Worm (Caenorhabditis elegans) whole organism, young adult: ENCODE data around the gene chs-2.

Source experiments
- D2030.7 ChIP-seq: fragments of 200-800 bp; sonication (Bioruptor generic); IDR thresholded peaks from 2 replicates; pipeline ENCODE4 v1.3.6; 2022; ENCODE audit warnings: missing genetic modification reagents, missing genetic modification characterization, missing compliant biosample characterization
- F10E7.11 ChIP-seq: sonication (generic microtip); optimal IDR thresholded peaks from 2 replicates; lab custom pipeline; 2017; ENCODE audit warnings: mild to moderate bottlenecking, missing genetic modification characterization, moderate library complexity, missing compliant biosample characterization
- F33H1.4 ChIP-seq: fragments of 200-800 bp; sonication (Bioruptor generic); IDR thresholded peaks from 2 replicates; pipeline ENCODE4 v1.3.6; 2022; ENCODE audit warnings: missing genetic modification reagents, missing genetic modification characterization, missing compliant biosample characterization
- F55B11.4 ChIP-seq: sonication (generic microtip); optimal IDR thresholded peaks from 2 replicates; lab custom pipeline; 2016; ENCODE audit warnings: missing compliant biosample characterization, missing genetic modification characterization, borderline replicate concordance; ENCODE audit not compliant: insufficient read depth
- K12H6.12 ChIP-seq: fragments of 200-800 bp; sonication (Bioruptor generic); optimal IDR thresholded peaks from 2 replicates; lab custom pipeline; 2018; ENCODE audit warnings: mild to moderate bottlenecking, missing genetic modification characterization, missing compliant biosample characterization
- T26A5.8 ChIP-seq: sonication (generic microtip); optimal IDR thresholded peaks from 2 replicates; lab custom pipeline; 2016; ENCODE audit warnings: missing genetic modification characterization, missing compliant biosample characterization
- Y53G8AR.9 ChIP-seq: fragments of 200-800 bp; sonication (Bioruptor generic); conservative IDR thresholded peaks from 2 replicates; pipeline ENCODE4 v1.3.6; 2022; ENCODE audit warnings: missing genetic modification reagents, missing genetic modification characterization, missing compliant biosample characterization
- Y56A3A.18 ChIP-seq: fragments of 200-800 bp; sonication (Bioruptor generic); IDR thresholded peaks from 2 replicates; pipeline ENCODE4 v1.3.6; 2022; ENCODE audit warnings: missing genetic modification reagents, missing genetic modification characterization, missing compliant biosample characterization
- Y67H2A.10 ChIP-seq: fragments of 200-800 bp; sonication (Bioruptor generic); conservative IDR thresholded peaks from 2 replicates; pipeline ENCODE4 v1.3.6; 2022; ENCODE audit warnings: missing genetic modification reagents, missing genetic modification characterization, missing compliant biosample characterization
- Y79H2A.3 ChIP-seq: fragments of 200-800 bp; sonication (Bioruptor generic); conservative IDR thresholded peaks from 2 replicates; pipeline ENCODE4 v1.3.6; 2022; ENCODE audit warnings: missing genetic modification reagents, missing genetic modification characterization, missing compliant biosample characterization
- ama-1 ChIP-seq, 3 experiments: fragments of 150-350 bp in 1 of 3; sonication (generic microtip) in 2 of 3; optimal IDR thresholded peaks; 2 replicates each; lab custom pipeline; 2014 to 2018; ENCODE audit warnings: missing biosample characterization in 2 of 3, missing genetic modification characterization in 2 of 3, missing genetic modification reagents in 2 of 3
- aptf-3 ChIP-seq: fragments of 200-800 bp; sonication (Bioruptor generic); IDR thresholded peaks from 2 replicates; pipeline ENCODE4 v1.3.6; 2022; ENCODE audit warnings: missing genetic modification characterization, missing compliant biosample characterization
- attf-3 ChIP-seq: fragments of 200-800 bp; sonication (Bioruptor generic); conservative IDR thresholded peaks from 2 replicates; pipeline ENCODE4 v1.3.6; 2022; ENCODE audit warnings: missing genetic modification reagents, missing genetic modification characterization, missing compliant biosample characterization
- chd-7 ChIP-seq: sonication (generic microtip); optimal IDR thresholded peaks from 2 replicates; lab custom pipeline; 2016; ENCODE audit warnings: mild to moderate bottlenecking, missing genetic modification characterization, moderate library complexity, missing compliant biosample characterization
- die-1 ChIP-seq: sonication (generic microtip); optimal IDR thresholded peaks from 2 replicates; lab custom pipeline; 2016; ENCODE audit warnings: missing genotype, mild to moderate bottlenecking, missing genetic modification characterization, missing compliant biosample characterization
- dox-1 ChIP-seq: fragments of 200-800 bp; sonication (Bioruptor generic); IDR thresholded peaks from 2 replicates; pipeline ENCODE4 v1.3.6; 2022; ENCODE audit warnings: missing genetic modification reagents, missing genetic modification characterization, missing compliant biosample characterization
- egrh-3 ChIP-seq: fragments of 200-800 bp; sonication (Bioruptor generic); IDR thresholded peaks from 2 replicates; pipeline ENCODE4 v1.3.6; 2022; ENCODE audit warnings: missing genetic modification reagents, missing genetic modification characterization, missing compliant biosample characterization
- hmg-1.2 ChIP-seq: fragments of 200-800 bp; sonication (Bioruptor generic); IDR thresholded peaks from 2 replicates; pipeline ENCODE4 v1.3.6; 2022; ENCODE audit warnings: missing genetic modification reagents, missing genetic modification characterization, missing compliant biosample characterization
- lag-1 ChIP-seq: fragments of 200-800 bp; sonication (Bioruptor generic); IDR thresholded peaks from 2 replicates; pipeline ENCODE4 v1.3.6; 2022; ENCODE audit warnings: missing genetic modification reagents, missing genetic modification characterization, missing compliant biosample characterization
- lin-26 ChIP-seq: fragments of 200-800 bp; sonication (Bioruptor generic); IDR thresholded peaks from 2 replicates; pipeline ENCODE4 v1.3.6; 2022; ENCODE audit warnings: missing genetic modification reagents, missing genetic modification characterization, missing compliant biosample characterization
- lin-35 ChIP-seq, 3 experiments: fragments of 150-350 bp in 2 of 3; sonication (generic microtip) in 1 of 3; optimal IDR thresholded peaks; 2 replicates each; lab custom pipeline; 2014 to 2018; ENCODE audit warnings: missing biosample characterization in 3 of 3, missing genetic modification characterization in 3 of 3, missing genetic modification reagents in 3 of 3
- lir-1 ChIP-seq: fragments of 200-800 bp; sonication (Bioruptor generic); conservative IDR thresholded peaks from 2 replicates; pipeline ENCODE4 v1.3.6; 2022; ENCODE audit warnings: missing genetic modification reagents, missing genetic modification characterization, missing compliant biosample characterization
- nfya-2 ChIP-seq: fragments of 200-800 bp; sonication (Bioruptor generic); IDR thresholded peaks from 2 replicates; pipeline ENCODE4 v1.3.6; 2022; ENCODE audit warnings: missing genetic modification reagents, missing genetic modification characterization, missing compliant biosample characterization
- nhr-120 ChIP-seq: fragments of 200-800 bp; sonication (Bioruptor generic); IDR thresholded peaks from 2 replicates; pipeline ENCODE4 v1.3.6; 2022; ENCODE audit warnings: missing genetic modification characterization, missing compliant biosample characterization
- nhr-27 ChIP-seq: fragments of 200-800 bp; sonication (Bioruptor generic); optimal IDR thresholded peaks from 2 replicates; lab custom pipeline; 2018; ENCODE audit warnings: mild to moderate bottlenecking, missing genetic modification characterization, moderate library complexity, missing compliant biosample characterization
- nhr-90 ChIP-seq: sonication (generic microtip); optimal IDR thresholded peaks from 2 replicates; lab custom pipeline; 2016; ENCODE audit warnings: missing genotype, mild to moderate bottlenecking, missing genetic modification characterization, missing compliant biosample characterization
- rcor-1 ChIP-seq: fragments of 200-800 bp; sonication (Bioruptor generic); IDR thresholded peaks from 2 replicates; pipeline ENCODE4 v1.3.6; 2022; ENCODE audit warnings: missing genetic modification reagents, missing genetic modification characterization, missing compliant biosample characterization
- rec-8 ChIP-seq, 2 experiments: sonication (generic microtip); optimal IDR thresholded peaks; 2 replicates each; lab custom pipeline; 2016; ENCODE audit warnings: mild to moderate bottlenecking in 2 of 2, missing genetic modification characterization in 2 of 2, missing genetic modification reagents in 2 of 2, missing genotype in 2 of 2, missing biosample characterization in 1 of 2, missing compliant biosample characterization in 1 of 2, moderate library complexity in 1 of 2
- repo-1 ChIP-seq: sonication (generic microtip); optimal IDR thresholded peaks from 2 replicates; lab custom pipeline; 2017; ENCODE audit warnings: mild to moderate bottlenecking, missing genetic modification characterization, missing compliant biosample characterization
- rpc-1 ChIP-seq, 2 experiments: fragments of 150-350 bp in 1 of 2; sonication (generic microtip) in 1 of 2; optimal IDR thresholded peaks; 2 replicates each; lab custom pipeline; 2014 to 2018; ENCODE audit warnings: missing biosample characterization in 1 of 2, missing genetic modification characterization in 1 of 2, missing genetic modification reagents in 1 of 2, missing genotype in 1 of 2
- snpc-3.4 ChIP-seq: sonication (generic microtip); optimal IDR thresholded peaks from 2 replicates; lab custom pipeline; 2017; ENCODE audit warnings: missing genetic modification characterization, mild to moderate bottlenecking, missing compliant biosample characterization, antibody characterized with exemption, moderate library complexity, missing genotype, missing genetic modification reagents
- unc-130 ChIP-seq: sonication (generic microtip); optimal IDR thresholded peaks from 2 replicates; lab custom pipeline; 2016; ENCODE audit warnings: missing genetic modification reagents, missing genetic modification characterization, missing compliant biosample characterization
- zim-3 ChIP-seq: sonication (generic microtip); optimal IDR thresholded peaks from 2 replicates; lab custom pipeline; 2017; ENCODE audit warnings: mild to moderate bottlenecking, missing genetic modification characterization, moderate library complexity, missing compliant biosample characterization
- ztf-18 ChIP-seq: sonication (generic microtip); optimal IDR thresholded peaks from 2 replicates; lab custom pipeline; 2016; ENCODE audit warnings: missing genotype, mild to moderate bottlenecking, missing genetic modification characterization, missing compliant biosample characterization
- ztf-28 ChIP-seq: fragments of 200-800 bp; sonication (Bioruptor generic); IDR thresholded peaks from 2 replicates; pipeline ENCODE4 v1.3.6; 2022; ENCODE audit warnings: missing genetic modification reagents, missing genetic modification characterization, missing compliant biosample characterization
- ztf-3 ChIP-seq: fragments of 200-800 bp; sonication (Bioruptor generic); optimal IDR thresholded peaks from 2 replicates; lab custom pipeline; 2018; ENCODE audit warnings: mild to moderate bottlenecking, missing genetic modification characterization, missing compliant biosample characterization

The chs-2 gene

DNA sequence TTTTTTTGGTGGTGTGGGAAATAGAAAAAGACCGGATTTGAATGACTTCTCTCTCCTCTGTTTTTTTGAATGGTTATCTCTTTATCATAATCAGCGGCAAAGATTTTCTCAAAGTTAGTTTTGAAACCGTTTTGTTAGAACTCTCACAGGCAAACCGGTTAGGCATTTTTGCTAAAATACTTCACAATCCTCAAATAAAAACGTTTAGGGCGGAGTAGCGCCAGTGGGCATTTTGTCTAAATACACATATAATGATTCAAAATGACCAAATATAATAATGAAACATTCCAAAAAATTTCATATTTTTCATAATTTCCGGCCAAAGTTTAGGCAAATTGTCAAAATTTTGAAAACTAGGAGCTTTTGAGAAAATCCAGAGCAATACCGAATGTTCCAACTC lies 20.9 kb upstream of the chs-2 start, which contains the start of gene T01D1.3:
TSS of gene T01D1.3 (minus strand) at position 101 of the 400 bp plus-strand sequence.
- no peak for TF ChIP-seq rpc-1 (optimal IDR thresholded peaks at IDR 0.05; lab: Kevin White, UChicago)
- no peak for TF ChIP-seq rpc-1 (tag; optimal IDR thresholded peaks at IDR 0.05; lab: Kevin White, UChicago)
- no peak for TF ChIP-seq dox-1 (GFP tag; lab: Robert Waterston, UW)
- TF ChIP-seq lag-1: no peak
- TF ChIP-seq ztf-18 (tag; lab: Kevin White, UChicago): no peak
- no peak for TF ChIP-seq egrh-3 (GFP tag; lab: Robert Waterston, UW)
- TF ChIP-seq nhr-120 (GFP tag; lab: Robert Waterston, UW): no peak
- no peak for TF ChIP-seq zim-3 (tag; lab: Kevin White, UChicago)
- TF ChIP-seq attf-3 (GFP tag; lab: Robert Waterston, UW): no peak
- no peak for TF ChIP-seq F55B11.4 (tag; lab: Kevin White, UChicago)
- no peak for TF ChIP-seq unc-130 (GFP tag; lab: Kevin White, UChicago)
- TF ChIP-seq aptf-3 (GFP tag; lab: Robert Waterston, UW): no peak
- no peak for TF ChIP-seq nhr-27 (tag; lab: Kevin White, UChicago)
- no peak for TF ChIP-seq T26A5.8 (tag; lab: Kevin White, UChicago)

DNA sequence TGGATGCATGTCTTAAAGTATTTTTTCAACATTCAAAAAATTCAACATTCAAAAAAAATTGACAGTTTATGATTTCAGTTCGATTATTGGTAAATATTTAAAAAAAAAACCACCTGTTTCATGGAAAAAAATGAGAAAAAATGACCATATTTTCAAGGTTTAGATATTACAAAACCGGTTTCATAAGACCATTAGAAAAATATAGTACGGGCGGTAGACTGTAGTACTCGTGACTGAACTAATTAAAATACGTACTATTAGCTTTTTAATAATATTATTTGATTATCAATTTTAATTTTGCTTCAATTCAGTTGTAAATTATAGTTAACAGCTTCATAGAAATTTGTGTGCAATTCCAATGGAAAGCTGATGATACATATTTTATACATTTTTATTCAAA lies 20.2 kb upstream of the chs-2 start:
- TF ChIP-seq ztf-3 (GFP tag; lab: Kevin White, UChicago) (no peak), chd-7 (no peak), rpc-1 (optimal IDR thresholded peaks at IDR 0.05; lab: Kevin White, UChicago) (no peak), rpc-1 (tag; optimal IDR thresholded peaks at IDR 0.05; lab: Kevin White, UChicago) (no peak), nfya-2 (GFP tag; lab: Robert Waterston, UW) (no peak)

DNA sequence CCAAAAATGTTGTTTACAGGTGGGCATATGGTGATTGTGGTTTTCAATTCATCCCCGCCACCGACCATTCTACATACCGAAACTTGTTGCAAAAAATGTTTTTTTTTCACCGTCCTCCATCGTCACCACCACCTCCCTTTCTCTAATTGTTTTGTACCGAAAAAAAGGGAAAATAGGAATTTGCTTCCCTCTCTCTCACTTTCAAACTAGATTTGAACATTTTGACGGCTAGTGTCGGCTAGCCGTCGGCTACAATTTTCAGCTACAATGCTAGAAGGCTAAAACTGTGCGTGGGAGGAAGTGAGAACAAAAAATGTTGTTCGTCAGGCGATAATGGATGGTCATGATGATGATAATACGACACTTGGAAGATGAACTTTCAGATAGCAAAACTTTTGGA lies 18.6 kb upstream of the chs-2 start:
- TF ChIP-seq die-1 (tag; lab: Kevin White, UChicago) (no peak), ama-1 (optimal IDR thresholded peaks at IDR 0.05; lab: Kevin White, UChicago) (no peak), ama-1 (GFP tag; optimal IDR thresholded peaks at IDR 0.05; lab: Kevin White, UChicago) (no peak), lin-35 (GFP tag; optimal IDR thresholded peaks at IDR 0.05; lab: Kevin White, UChicago) (no peak), K12H6.12 (no peak), Y67H2A.10 (GFP tag; lab: Robert Waterston, UW) (no peak), repo-1 (tag; lab: Kevin White, UChicago) (no peak), Y79H2A.3 (GFP tag; lab: Robert Waterston, UW) (no peak)

DNA sequence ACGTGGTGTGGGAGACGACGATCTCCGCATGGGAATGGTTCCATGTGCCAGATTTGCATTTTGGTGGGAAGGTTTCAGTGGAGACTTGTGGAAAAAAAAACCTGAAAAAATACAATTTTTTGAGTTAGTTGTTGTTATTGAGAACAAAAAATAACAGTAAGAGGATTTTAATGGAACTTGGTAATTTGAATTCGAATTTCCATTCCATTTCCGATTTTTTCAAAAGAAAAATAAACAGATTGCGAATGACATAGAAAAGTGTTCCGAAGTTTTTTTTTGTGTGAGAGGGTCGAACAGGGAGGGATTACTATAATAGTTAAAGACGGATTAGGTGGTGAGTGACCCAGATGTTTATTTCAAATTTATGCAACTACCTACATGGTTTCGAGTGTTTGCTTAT lies 17.8 kb upstream of the chs-2 start, which contains the start of gene T01D1.4:
TSS of gene T01D1.4 (minus strand) at position 101 of the 400 bp plus-strand sequence.
- no peak for TF ChIP-seq rcor-1 (GFP tag; lab: Robert Waterston, UW)
- TF ChIP-seq lir-1 (GFP tag; lab: Robert Waterston, UW): no peak
- no peak for TF ChIP-seq lin-26 (GFP tag; lab: Robert Waterston, UW)
- TF ChIP-seq Y53G8AR.9 (GFP tag; lab: Robert Waterston, UW): no peak
- TF ChIP-seq rpc-1 (optimal IDR thresholded peaks at IDR 0.05; lab: Kevin White, UChicago): no peak
- no peak for TF ChIP-seq rpc-1 (tag; optimal IDR thresholded peaks at IDR 0.05; lab: Kevin White, UChicago)
- TF ChIP-seq D2030.7 (GFP tag; lab: Robert Waterston, UW): no peak
- no peak for TF ChIP-seq hmg-1.2 (GFP tag; lab: Robert Waterston, UW)
- no peak for TF ChIP-seq snpc-3.4 (tag; lab: Kevin White, UChicago)
- TF ChIP-seq F10E7.11 (tag; lab: Kevin White, UChicago): no peak
- no peak for TF ChIP-seq ztf-28 (GFP tag; lab: Robert Waterston, UW)
- TF ChIP-seq ztf-18 (tag; lab: Kevin White, UChicago): no peak
- TF ChIP-seq rec-8 (tag; optimal IDR thresholded peaks at IDR 0.05; lab: Kevin White, UChicago): no peak
- TF ChIP-seq Y56A3A.18 (GFP tag; lab: Robert Waterston, UW): no peak
- TF ChIP-seq nfya-2 (GFP tag; lab: Robert Waterston, UW): no peak
- TF ChIP-seq T26A5.8 (tag; lab: Kevin White, UChicago): no peak
- TF ChIP-seq nhr-90 (tag; lab: Kevin White, UChicago): no peak
- TF ChIP-seq F55B11.4 (tag; lab: Kevin White, UChicago): no peak
- TF ChIP-seq F33H1.4 (GFP tag; lab: Robert Waterston, UW): no peak
